Worm (Caenorhabditis elegans) whole organism, L4 larva: ENCODE measurements around the gene fce-2.

Experiments
- D1046.2 ChIP-seq: fragments of 200-800 bp; sonication (Bioruptor generic); IDR thresholded peaks from 2 replicates; pipeline ENCODE4 v1.3.6; 2022; ENCODE audit warnings: missing genetic modification characterization, missing compliant biosample characterization
- F26F4.8 ChIP-seq: fragments of 200-800 bp; sonication (Bioruptor generic); conservative IDR thresholded peaks from 2 replicates; pipeline ENCODE4 v1.3.6; 2022; ENCODE audit warnings: missing genetic modification characterization, missing compliant biosample characterization
- T20F7.1 ChIP-seq: fragments of 200-800 bp; sonication (Bioruptor generic); optimal IDR thresholded peaks from 2 replicates; lab custom pipeline; 2018; ENCODE audit warnings: mild to moderate bottlenecking, missing genetic modification characterization, missing compliant biosample characterization
- T26A8.4 ChIP-seq: fragments of 200-800 bp; sonication (Bioruptor generic); IDR thresholded peaks from 2 replicates; pipeline ENCODE4 v1.3.6; 2022; ENCODE audit warnings: missing genetic modification characterization, missing compliant biosample characterization
- ZK337.2 ChIP-seq: fragments of 200-800 bp; sonication (Bioruptor generic); IDR thresholded peaks from 2 replicates; pipeline ENCODE4 v1.3.6; 2022; ENCODE audit warnings: missing genetic modification reagents, missing genetic modification characterization, missing compliant biosample characterization
- ZK546.5 ChIP-seq, 2 experiments: sonication (generic microtip); optimal IDR thresholded peaks; 2 replicates each; lab custom pipeline; 2017; ENCODE audit warnings: missing biosample characterization in 2 of 2, missing genetic modification characterization in 2 of 2
- aly-2 ChIP-seq: sonication (generic microtip); optimal IDR thresholded peaks from 2 replicates; lab custom pipeline; 2018; ENCODE audit warnings: missing biosample characterization, missing genetic modification characterization
- arid-1 ChIP-seq: fragments of 200-800 bp; sonication (Bioruptor generic); conservative IDR thresholded peaks from 2 replicates; pipeline ENCODE4 v1.3.6; 2022; ENCODE audit warnings: missing genetic modification reagents, missing genetic modification characterization, missing compliant biosample characterization
- ceh-32 ChIP-seq: sonication (generic microtip); optimal IDR thresholded peaks from 2 replicates; lab custom pipeline; 2016; ENCODE audit warnings: mild to moderate bottlenecking, missing genetic modification characterization, missing compliant biosample characterization; ENCODE audit not compliant: poor library complexity
- ceh-44 ChIP-seq: fragments of 200-800 bp; sonication (Bioruptor generic); IDR thresholded peaks from 2 replicates; pipeline ENCODE4 v1.3.6; 2022; ENCODE audit warnings: missing genetic modification reagents, missing genetic modification characterization, missing compliant biosample characterization
- ceh-62 ChIP-seq: sonication (generic microtip); optimal IDR thresholded peaks from 2 replicates; lab custom pipeline; 2017; ENCODE audit warnings: missing biosample characterization, missing genetic modification characterization
- ceh-82 ChIP-seq: sonication (generic microtip); optimal IDR thresholded peaks from 2 replicates; lab custom pipeline; 2017; ENCODE audit warnings: missing biosample characterization, missing genetic modification characterization
- cey-2 ChIP-seq: sonication (generic microtip); optimal IDR thresholded peaks from 3 replicates; lab custom pipeline; 2017; ENCODE audit warnings: missing genetic modification characterization, mild to moderate bottlenecking, missing compliant biosample characterization, antibody characterized with exemption, borderline replicate concordance; ENCODE audit not compliant: insufficient read depth
- daf-16 ChIP-seq, 3 experiments: sonication (generic microtip); optimal IDR thresholded peaks; 2 replicates each; lab custom pipeline; 2016 to 2017; ENCODE audit warnings: missing genetic modification characterization in 3 of 3, missing genetic modification reagents in 3 of 3, mild to moderate bottlenecking in 2 of 3, missing compliant biosample characterization in 2 of 3, missing biosample characterization in 1 of 3, moderate library complexity in 1 of 3
- daf-19 ChIP-seq: fragments of 200-800 bp; sonication (Bioruptor generic); conservative IDR thresholded peaks from 2 replicates; pipeline ENCODE4 v1.3.6; 2022; ENCODE audit warnings: missing genetic modification characterization, missing compliant biosample characterization
- daf-8 ChIP-seq: fragments of 200-800 bp; sonication (Bioruptor generic); IDR thresholded peaks from 2 replicates; pipeline ENCODE4 v1.3.6; 2022; ENCODE audit warnings: missing genetic modification characterization, missing compliant biosample characterization
- dmd-6 ChIP-seq: fragments of 200-800 bp; sonication (Bioruptor generic); IDR thresholded peaks from 2 replicates; pipeline ENCODE4 v1.3.6; 2022; ENCODE audit warnings: missing genetic modification reagents, missing genetic modification characterization, missing compliant biosample characterization
- dpl-1 ChIP-seq: fragments of 150-350 bp; optimal IDR thresholded peaks from 2 replicates; lab custom pipeline; 2014; ENCODE audit warnings: missing biosample characterization, missing genetic modification reagents, missing genetic modification characterization
- duxl-1 ChIP-seq: sonication (generic microtip); optimal IDR thresholded peaks from 2 replicates; lab custom pipeline; 2016; ENCODE audit warnings: mild to moderate bottlenecking, missing genetic modification characterization, moderate library complexity, missing compliant biosample characterization; ENCODE audit not compliant: poor library complexity
- dve-1 ChIP-seq: sonication (generic microtip); optimal IDR thresholded peaks from 2 replicates; lab custom pipeline; 2017; ENCODE audit warnings: antibody characterized with exemption, mild to moderate bottlenecking, missing genetic modification characterization, missing compliant biosample characterization; ENCODE audit not compliant: insufficient read depth
- egl-27 ChIP-seq: sonication (generic microtip); optimal IDR thresholded peaks from 3 replicates; lab custom pipeline; 2017; ENCODE audit warnings: missing biosample characterization, missing genetic modification reagents, missing genetic modification characterization
- egl-43 ChIP-seq: fragments of 200-800 bp; sonication (Bioruptor generic); IDR thresholded peaks from 2 replicates; pipeline ENCODE4 v1.3.6; 2022; ENCODE audit warnings: missing genetic modification reagents, missing genetic modification characterization, missing compliant biosample characterization
- fos-1 ChIP-seq: fragments of 150-350 bp; optimal IDR thresholded peaks from 2 replicates; lab custom pipeline; 2014; ENCODE audit warnings: missing biosample characterization, missing genetic modification characterization
- hif-1 ChIP-seq, 2 experiments: sonication (generic microtip); optimal IDR thresholded peaks; 2 replicates each; lab custom pipeline; 2016 to 2017; ENCODE audit warnings: missing compliant biosample characterization in 2 of 2, missing genetic modification characterization in 2 of 2, missing genetic modification reagents in 2 of 2, missing genotype in 2 of 2, mild to moderate bottlenecking in 1 of 2
- hlh-11 ChIP-seq: fragments of 200-800 bp; sonication (Bioruptor generic); optimal IDR thresholded peaks from 2 replicates; lab custom pipeline; 2018; ENCODE audit warnings: mild to moderate bottlenecking, missing genetic modification characterization, missing compliant biosample characterization
- hlh-30 ChIP-seq: sonication (generic microtip); optimal IDR thresholded peaks from 2 replicates; lab custom pipeline; 2017; ENCODE audit warnings: antibody characterized with exemption, mild to moderate bottlenecking, missing genetic modification characterization, missing compliant biosample characterization; ENCODE audit not compliant: insufficient read depth
- lin-1 ChIP-seq: fragments of 200-800 bp; sonication (Bioruptor generic); IDR thresholded peaks from 2 replicates; pipeline ENCODE4 v1.3.6; 2022; ENCODE audit warnings: missing genetic modification reagents, missing genetic modification characterization, missing compliant biosample characterization
- lin-13 ChIP-seq: fragments of 150-350 bp; optimal IDR thresholded peaks from 2 replicates; lab custom pipeline; 2014; ENCODE audit warnings: missing biosample characterization, missing genetic modification reagents, missing genetic modification characterization
- lin-39 ChIP-seq: fragments of 150-350 bp; optimal IDR thresholded peaks from 2 replicates; lab custom pipeline; 2014; ENCODE audit warnings: missing biosample characterization, missing genetic modification reagents, missing genetic modification characterization
- lir-3 ChIP-seq: sonication (generic microtip); optimal IDR thresholded peaks from 2 replicates; lab custom pipeline; 2016; ENCODE audit warnings: mild to moderate bottlenecking, missing genetic modification characterization, missing compliant biosample characterization
- lsy-2 ChIP-seq, 2 experiments: fragments of 150-350 bp in 1 of 2; sonication (generic microtip) in 1 of 2; optimal IDR thresholded peaks; 2 replicates each; lab custom pipeline; 2014 to 2017; ENCODE audit warnings: missing biosample characterization in 2 of 2, missing genetic modification characterization in 2 of 2
- madf-5 ChIP-seq, 2 experiments: fragments of 200-800 bp; sonication (Bioruptor generic); IDR thresholded peaks; 2 replicates each; pipeline ENCODE4 v1.3.6; 2022; ENCODE audit warnings: missing compliant biosample characterization in 2 of 2, missing genetic modification characterization in 2 of 2
- madf-9 ChIP-seq: fragments of 200-800 bp; sonication (Bioruptor generic); conservative IDR thresholded peaks from 2 replicates; pipeline ENCODE4 v1.3.6; 2022; ENCODE audit warnings: missing genetic modification reagents, missing genetic modification characterization, missing compliant biosample characterization
- mdt-29 ChIP-seq: fragments of 200-800 bp; sonication (Bioruptor generic); IDR thresholded peaks from 2 replicates; pipeline ENCODE4 v1.3.6; 2022; ENCODE audit warnings: missing genetic modification reagents, missing genetic modification characterization, missing compliant biosample characterization
- mep-1 ChIP-seq: fragments of 150-350 bp; sonication (generic microtip); optimal IDR thresholded peaks from 3 replicates; lab custom pipeline; 2014; ENCODE audit warnings: missing biosample characterization, missing genetic modification characterization
- mes-2 ChIP-seq: sonication (generic microtip); optimal IDR thresholded peaks from 2 replicates; lab custom pipeline; 2016; ENCODE audit warnings: missing genotype, mild to moderate bottlenecking, missing genetic modification characterization, missing compliant biosample characterization; ENCODE audit not compliant: poor library complexity, severe bottlenecking
- nhr-102 ChIP-seq: sonication (generic microtip); optimal IDR thresholded peaks from 2 replicates; lab custom pipeline; 2016; ENCODE audit warnings: mild to moderate bottlenecking, missing genetic modification characterization, moderate library complexity, missing compliant biosample characterization
- nhr-11 ChIP-seq: fragments of 150-350 bp; optimal IDR thresholded peaks from 2 replicates; lab custom pipeline; 2014; ENCODE audit warnings: missing biosample characterization, missing genetic modification characterization
- nhr-237 ChIP-seq: sonication (generic microtip); optimal IDR thresholded peaks from 2 replicates; lab custom pipeline; 2017; ENCODE audit warnings: missing biosample characterization, missing genetic modification characterization
- nhr-25 ChIP-seq: sonication (generic microtip); optimal IDR thresholded peaks from 2 replicates; lab custom pipeline; 2017; ENCODE audit warnings: missing genetic modification characterization, mild to moderate bottlenecking, missing compliant biosample characterization, antibody characterized with exemption, moderate library complexity, borderline replicate concordance; ENCODE audit not compliant: insufficient read depth
- nhr-42 ChIP-seq: fragments of 200-800 bp; sonication (Bioruptor generic); IDR thresholded peaks from 2 replicates; pipeline ENCODE4 v1.3.6; 2022; ENCODE audit warnings: missing genetic modification characterization, missing compliant biosample characterization
- nhr-48 ChIP-seq: sonication (generic microtip); optimal IDR thresholded peaks from 2 replicates; lab custom pipeline; 2016; ENCODE audit warnings: mild to moderate bottlenecking, missing genetic modification characterization, missing compliant biosample characterization
- nhr-76 ChIP-seq: fragments of 150-350 bp; optimal IDR thresholded peaks from 2 replicates; lab custom pipeline; 2014; ENCODE audit warnings: missing biosample characterization, missing genetic modification characterization
- php-3 ChIP-seq: fragments of 200-800 bp; sonication (Bioruptor generic); IDR thresholded peaks from 2 replicates; pipeline ENCODE4 v1.3.6; 2022; ENCODE audit warnings: missing genetic modification reagents, missing genetic modification characterization, missing compliant biosample characterization
- skn-1 ChIP-seq: fragments of 150-350 bp; optimal IDR thresholded peaks from 2 replicates; lab custom pipeline; 2014; ENCODE audit warnings: missing biosample characterization, missing genetic modification characterization
- spr-3 ChIP-seq: fragments of 200-800 bp; sonication (Bioruptor generic); optimal IDR thresholded peaks from 2 replicates; lab custom pipeline; 2018; ENCODE audit warnings: mild to moderate bottlenecking, missing genetic modification characterization, missing compliant biosample characterization
- vab-7 ChIP-seq: fragments of 200-800 bp; sonication (Bioruptor generic); IDR thresholded peaks from 2 replicates; pipeline ENCODE4 v1.3.6; 2022; ENCODE audit warnings: missing genetic modification reagents, missing genetic modification characterization, missing compliant biosample characterization
- zfp-2 ChIP-seq: sonication (generic microtip); optimal IDR thresholded peaks from 2 replicates; lab custom pipeline; 2016; ENCODE audit warnings: mild to moderate bottlenecking, missing genetic modification characterization, missing compliant biosample characterization
- zip-11 ChIP-seq: fragments of 200-800 bp; sonication (Bioruptor generic); IDR thresholded peaks from 2 replicates; pipeline ENCODE4 v1.3.6; 2022; ENCODE audit warnings: missing genetic modification characterization, missing compliant biosample characterization

The fce-2 gene

DNA sequence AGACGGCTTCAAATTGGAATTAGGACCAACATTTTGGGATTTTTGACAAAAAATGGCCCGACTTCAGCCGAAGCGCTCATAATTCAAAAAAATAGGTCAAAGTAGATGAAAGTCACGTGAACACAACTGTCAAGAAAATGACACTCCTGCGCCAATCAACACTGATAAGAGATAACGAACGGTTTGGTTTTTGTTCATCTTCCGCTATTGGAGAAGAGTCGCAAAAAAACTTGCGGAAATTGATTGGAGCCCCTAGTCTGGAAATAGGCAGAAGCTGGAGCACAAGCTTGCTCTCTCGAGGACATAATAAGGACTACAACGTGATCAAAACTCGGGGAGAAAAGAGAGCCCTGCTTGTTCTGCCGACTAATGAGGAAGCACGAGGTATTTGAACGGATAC, 12.9 kb upstream of the fce-2 start (continued):
- TF ChIP-seq T20F7.1 (GFP tag; lab: Kevin White, UChicago) = peak; percentile 29
- TF ChIP-seq F26F4.8 (GFP tag; lab: Robert Waterston, UW) = no peak
- TF ChIP-seq daf-8 (GFP tag; lab: Robert Waterston, UW) = no peak
- TF ChIP-seq aly-2 (tag; lab: Kevin White, UChicago) = no peak
- no peak for TF ChIP-seq egl-43
- TF ChIP-seq mep-1 (tag; lab: Kevin White, UChicago) = peak; percentile 5
- no peak for TF ChIP-seq skn-1
- no peak for TF ChIP-seq hif-1 (tag; optimal IDR thresholded peaks at IDR 0.05; lab: Kevin White, UChicago)
- no peak for TF ChIP-seq mes-2
- no peak for TF ChIP-seq ZK546.5 (tag; optimal IDR thresholded peaks at IDR 0.05; lab: Kevin White, UChicago)
- no peak for TF ChIP-seq mdt-29 (GFP tag; lab: Robert Waterston, UW)
- peak; percentile 23 for TF ChIP-seq nhr-102 (tag; lab: Kevin White, UChicago)
- TF ChIP-seq madf-9 = no peak
- no peak for TF ChIP-seq nhr-11 (tag; lab: Kevin White, UChicago)
- TF ChIP-seq dpl-1 (GFP tag; lab: Kevin White, UChicago) = no peak
- TF ChIP-seq daf-16 (GFP tag; optimal IDR thresholded peaks at IDR 0.05; lab: Kevin White, UChicago) = no peak
- TF ChIP-seq daf-16 (tag; optimal IDR thresholded peaks at IDR 0.05; lab: Kevin White, UChicago) = peak; percentile 83
- no peak for TF ChIP-seq spr-3 (GFP tag; lab: Kevin White, UChicago)
- TF ChIP-seq fos-1 (tag; lab: Kevin White, UChicago) = no peak
- TF ChIP-seq lin-39 (tag; lab: Kevin White, UChicago) = no peak
- TF ChIP-seq ceh-62 = no peak
- peak; percentile 57 for TF ChIP-seq hlh-30
- peak; percentile 79 for TF ChIP-seq dve-1 (tag; lab: Kevin White, UChicago)
- TF ChIP-seq zip-11 (GFP tag; lab: Robert Waterston, UW) = no peak
- TF ChIP-seq nhr-237 (tag; lab: Kevin White, UChicago) = no peak
- 0 out of 2 replicates have a peak, but pooled peaks have one; percentile 5 for TF ChIP-seq php-3
- TF ChIP-seq lin-1 (GFP tag; lab: Robert Waterston, UW) = peak; percentile 76
- TF ChIP-seq arid-1 (GFP tag; lab: Robert Waterston, UW) = no peak
- TF ChIP-seq egl-27 (tag; lab: Kevin White, UChicago) = no peak
- no peak for TF ChIP-seq ceh-82 (tag; lab: Kevin White, UChicago)
- TF ChIP-seq zfp-2 (tag; lab: Kevin White, UChicago) = no peak
- no peak for TF ChIP-seq D1046.2 (GFP tag; lab: Robert Waterston, UW)
- no peak for TF ChIP-seq duxl-1 (tag; lab: Kevin White, UChicago)

- TF ChIP-seq cey-2 = peak; percentile 33
- 0 out of 2 replicates have a peak, but pooled peaks have one; percentile 26 for TF ChIP-seq T26A8.4 (GFP tag; lab: Robert Waterston, UW)
- no peak for TF ChIP-seq nhr-76 (tag; lab: Kevin White, UChicago)
- no peak for TF ChIP-seq mes-2
- TF ChIP-seq lin-13 (GFP tag; lab: Kevin White, UChicago) = peak; percentile 63
- peak; percentile 28 for TF ChIP-seq nhr-102 (tag; lab: Kevin White, UChicago)
- no peak for TF ChIP-seq lin-39 (tag; lab: Kevin White, UChicago)
- peak; percentile 97 for TF ChIP-seq dmd-6
- TF ChIP-seq nhr-42 (GFP tag; lab: Robert Waterston, UW) = no peak
- peak; percentile 38 for TF ChIP-seq nhr-48 (tag; lab: Kevin White, UChicago)
- TF ChIP-seq daf-19 (GFP tag; lab: Robert Waterston, UW) = no peak
- no peak for TF ChIP-seq ceh-32 (tag; lab: Kevin White, UChicago)
- peak; percentile 90 for TF ChIP-seq hlh-11 (tag; lab: Kevin White, UChicago)
- TF ChIP-seq ZK546.5 (tag; optimal IDR thresholded peaks at IDR 0.05; lab: Kevin White, UChicago) = no peak
- TF ChIP-seq ceh-44 (GFP tag; lab: Robert Waterston, UW) = no peak
- peak in 1 of 2 experiments; percentile 15 for TF ChIP-seq lsy-2 (tag; optimal IDR thresholded peaks at IDR 0.05; lab: Kevin White, UChicago)
- TF ChIP-seq lir-3 (tag; lab: Kevin White, UChicago) = no peak
- TF ChIP-seq vab-7 (GFP tag; lab: Robert Waterston, UW) = no peak
- no peak for TF ChIP-seq madf-5 (GFP tag; IDR thresholded peaks at IDR 0.05; lab: Robert Waterston, UW)
- TF ChIP-seq skn-1 = no peak
- no peak for TF ChIP-seq ZK337.2 (GFP tag; lab: Robert Waterston, UW)
- no peak for TF ChIP-seq zip-11 (GFP tag; lab: Robert Waterston, UW)
- no peak for TF ChIP-seq nhr-25
- TF ChIP-seq spr-3 (GFP tag; lab: Kevin White, UChicago) = no peak
Observed at ce11 chrV:20413426-20413825, 11.7 kb upstream of the fce-2 start.
